Worm (Caenorhabditis elegans) whole organism, L4 larva: ENCODE results near the gene T15B12.1.

Experiments used
- D1046.2 ChIP-seq: fragments of 200-800 bp; sonication (Bioruptor generic); IDR thresholded peaks from 2 replicates; pipeline ENCODE4 v1.3.6; 2022; ENCODE audit warnings: missing genetic modification characterization, missing compliant biosample characterization
- T20F7.1 ChIP-seq: fragments of 200-800 bp; sonication (Bioruptor generic); optimal IDR thresholded peaks from 2 replicates; lab custom pipeline; 2018; ENCODE audit warnings: mild to moderate bottlenecking, missing genetic modification characterization, missing compliant biosample characterization
- Y105C5A.15 ChIP-seq: fragments of 200-800 bp; sonication (Bioruptor generic); IDR thresholded peaks from 2 replicates; pipeline ENCODE4 v1.3.6; 2022; ENCODE audit warnings: missing genetic modification characterization, missing compliant biosample characterization
- Y48G9A.11 ChIP-seq: fragments of 200-800 bp; sonication (Bioruptor generic); IDR thresholded peaks from 2 replicates; pipeline ENCODE4 v1.3.6; 2022; ENCODE audit warnings: missing genetic modification reagents, missing genetic modification characterization, missing compliant biosample characterization
- ZK337.2 ChIP-seq: fragments of 200-800 bp; sonication (Bioruptor generic); IDR thresholded peaks from 2 replicates; pipeline ENCODE4 v1.3.6; 2022; ENCODE audit warnings: missing genetic modification reagents, missing genetic modification characterization, missing compliant biosample characterization
- ZK546.5 ChIP-seq, 2 experiments: sonication (generic microtip); optimal IDR thresholded peaks; 2 replicates each; lab custom pipeline; 2017; ENCODE audit warnings: missing biosample characterization in 2 of 2, missing genetic modification characterization in 2 of 2
- aly-2 ChIP-seq: sonication (generic microtip); optimal IDR thresholded peaks from 2 replicates; lab custom pipeline; 2018; ENCODE audit warnings: missing biosample characterization, missing genetic modification characterization
- ama-1 ChIP-seq: fragments of 150-350 bp; optimal IDR thresholded peaks from 2 replicates; lab custom pipeline; 2014; ENCODE audit warnings: inconsistent platforms, mixed read lengths
- arid-1 ChIP-seq: fragments of 200-800 bp; sonication (Bioruptor generic); conservative IDR thresholded peaks from 2 replicates; pipeline ENCODE4 v1.3.6; 2022; ENCODE audit warnings: missing genetic modification reagents, missing genetic modification characterization, missing compliant biosample characterization
- ceh-20 ChIP-seq: fragments of 200-800 bp; sonication (Bioruptor generic); IDR thresholded peaks from 2 replicates; pipeline ENCODE4 v1.3.6; 2022; ENCODE audit warnings: missing genetic modification reagents, missing genetic modification characterization, missing compliant biosample characterization
- ceh-28 ChIP-seq: fragments of 150-350 bp; optimal IDR thresholded peaks from 2 replicates; lab custom pipeline; 2014; ENCODE audit warnings: missing biosample characterization, missing genetic modification reagents, missing genetic modification characterization
- ctbp-1 ChIP-seq: fragments of 200-800 bp; sonication (Bioruptor generic); IDR thresholded peaks from 2 replicates; pipeline ENCODE4 v1.3.6; 2022; ENCODE audit warnings: missing genetic modification reagents, missing genetic modification characterization, missing compliant biosample characterization
- daf-16 ChIP-seq, 3 experiments: sonication (generic microtip); optimal IDR thresholded peaks; 2 replicates each; lab custom pipeline; 2016 to 2017; ENCODE audit warnings: missing genetic modification characterization in 3 of 3, missing genetic modification reagents in 3 of 3, mild to moderate bottlenecking in 2 of 3, missing compliant biosample characterization in 2 of 3, missing biosample characterization in 1 of 3, moderate library complexity in 1 of 3
- daf-19 ChIP-seq: fragments of 200-800 bp; sonication (Bioruptor generic); conservative IDR thresholded peaks from 2 replicates; pipeline ENCODE4 v1.3.6; 2022; ENCODE audit warnings: missing genetic modification characterization, missing compliant biosample characterization
- dmd-8 ChIP-seq: fragments of 200-800 bp; sonication (Bioruptor generic); IDR thresholded peaks from 2 replicates; pipeline ENCODE4 v1.3.6; 2022; ENCODE audit warnings: missing genetic modification characterization, missing compliant biosample characterization
- dpl-1 ChIP-seq: fragments of 150-350 bp; optimal IDR thresholded peaks from 2 replicates; lab custom pipeline; 2014; ENCODE audit warnings: missing biosample characterization, missing genetic modification reagents, missing genetic modification characterization
- dve-1 ChIP-seq: sonication (generic microtip); optimal IDR thresholded peaks from 2 replicates; lab custom pipeline; 2017; ENCODE audit warnings: antibody characterized with exemption, mild to moderate bottlenecking, missing genetic modification characterization, missing compliant biosample characterization; ENCODE audit not compliant: insufficient read depth
- egl-27 ChIP-seq: sonication (generic microtip); optimal IDR thresholded peaks from 3 replicates; lab custom pipeline; 2017; ENCODE audit warnings: missing biosample characterization, missing genetic modification reagents, missing genetic modification characterization
- fos-1 ChIP-seq: fragments of 150-350 bp; optimal IDR thresholded peaks from 2 replicates; lab custom pipeline; 2014; ENCODE audit warnings: missing biosample characterization, missing genetic modification characterization
- gei-8 ChIP-seq: fragments of 200-800 bp; sonication (Bioruptor generic); optimal IDR thresholded peaks from 2 replicates; lab custom pipeline; 2018; ENCODE audit warnings: mild to moderate bottlenecking, missing genetic modification characterization, missing compliant biosample characterization
- hif-1 ChIP-seq, 2 experiments: sonication (generic microtip); optimal IDR thresholded peaks; 2 replicates each; lab custom pipeline; 2016 to 2017; ENCODE audit warnings: missing compliant biosample characterization in 2 of 2, missing genetic modification characterization in 2 of 2, missing genetic modification reagents in 2 of 2, missing genotype in 2 of 2, mild to moderate bottlenecking in 1 of 2
- hlh-11 ChIP-seq: fragments of 200-800 bp; sonication (Bioruptor generic); optimal IDR thresholded peaks from 2 replicates; lab custom pipeline; 2018; ENCODE audit warnings: mild to moderate bottlenecking, missing genetic modification characterization, missing compliant biosample characterization
- hlh-30 ChIP-seq: sonication (generic microtip); optimal IDR thresholded peaks from 2 replicates; lab custom pipeline; 2017; ENCODE audit warnings: antibody characterized with exemption, mild to moderate bottlenecking, missing genetic modification characterization, missing compliant biosample characterization; ENCODE audit not compliant: insufficient read depth
- hmg-1.1 ChIP-seq: fragments of 200-800 bp; sonication (Bioruptor generic); IDR thresholded peaks from 2 replicates; pipeline ENCODE4 v1.3.6; 2022; ENCODE audit warnings: missing genetic modification reagents, missing genetic modification characterization, missing compliant biosample characterization
- lin-1 ChIP-seq: fragments of 200-800 bp; sonication (Bioruptor generic); IDR thresholded peaks from 2 replicates; pipeline ENCODE4 v1.3.6; 2022; ENCODE audit warnings: missing genetic modification reagents, missing genetic modification characterization, missing compliant biosample characterization
- lin-15B ChIP-seq: fragments of 150-350 bp; sonication (generic microtip); optimal IDR thresholded peaks from 3 replicates; lab custom pipeline; 2014; ENCODE audit warnings: missing biosample characterization, missing genetic modification characterization
- lin-29 ChIP-seq: fragments of 200-800 bp; sonication (Bioruptor generic); IDR thresholded peaks from 2 replicates; pipeline ENCODE4 v1.3.6; 2022; ENCODE audit warnings: missing genetic modification reagents, missing genetic modification characterization, missing compliant biosample characterization
- lin-38 ChIP-seq: fragments of 200-800 bp; sonication (Bioruptor generic); IDR thresholded peaks from 2 replicates; pipeline ENCODE4 v1.3.6; 2022; ENCODE audit warnings: missing genetic modification reagents, missing genetic modification characterization, missing compliant biosample characterization
- lin-39 ChIP-seq: fragments of 150-350 bp; optimal IDR thresholded peaks from 2 replicates; lab custom pipeline; 2014; ENCODE audit warnings: missing biosample characterization, missing genetic modification reagents, missing genetic modification characterization
- lir-3 ChIP-seq: sonication (generic microtip); optimal IDR thresholded peaks from 2 replicates; lab custom pipeline; 2016; ENCODE audit warnings: mild to moderate bottlenecking, missing genetic modification characterization, missing compliant biosample characterization
- mes-2 ChIP-seq: sonication (generic microtip); optimal IDR thresholded peaks from 2 replicates; lab custom pipeline; 2016; ENCODE audit warnings: missing genotype, mild to moderate bottlenecking, missing genetic modification characterization, missing compliant biosample characterization; ENCODE audit not compliant: poor library complexity, severe bottlenecking
- mxl-3 ChIP-seq: fragments of 200-800 bp; sonication (Bioruptor generic); optimal IDR thresholded peaks from 2 replicates; lab custom pipeline; 2018; ENCODE audit warnings: mild to moderate bottlenecking, missing genetic modification characterization, missing compliant biosample characterization
- nhr-10 ChIP-seq: fragments of 150-350 bp; optimal IDR thresholded peaks from 2 replicates; lab custom pipeline; 2014; ENCODE audit warnings: missing biosample characterization, missing genetic modification characterization
- nhr-102 ChIP-seq: sonication (generic microtip); optimal IDR thresholded peaks from 2 replicates; lab custom pipeline; 2016; ENCODE audit warnings: mild to moderate bottlenecking, missing genetic modification characterization, moderate library complexity, missing compliant biosample characterization
- nhr-11 ChIP-seq: fragments of 150-350 bp; optimal IDR thresholded peaks from 2 replicates; lab custom pipeline; 2014; ENCODE audit warnings: missing biosample characterization, missing genetic modification characterization
- nhr-25 ChIP-seq: sonication (generic microtip); optimal IDR thresholded peaks from 2 replicates; lab custom pipeline; 2017; ENCODE audit warnings: missing genetic modification characterization, mild to moderate bottlenecking, missing compliant biosample characterization, antibody characterized with exemption, moderate library complexity, borderline replicate concordance; ENCODE audit not compliant: insufficient read depth
- nhr-41 ChIP-seq: fragments of 200-800 bp; sonication (Bioruptor generic); IDR thresholded peaks from 2 replicates; pipeline ENCODE4 v1.3.6; 2022; ENCODE audit warnings: missing genetic modification reagents, missing genetic modification characterization, missing compliant biosample characterization
- nhr-6 ChIP-seq: fragments of 150-350 bp; optimal IDR thresholded peaks from 2 replicates; lab custom pipeline; 2014; ENCODE audit warnings: missing biosample characterization, missing genetic modification characterization
- nhr-76 ChIP-seq: fragments of 150-350 bp; optimal IDR thresholded peaks from 2 replicates; lab custom pipeline; 2014; ENCODE audit warnings: missing biosample characterization, missing genetic modification characterization
- nhr-77 ChIP-seq: fragments of 150-350 bp; optimal IDR thresholded peaks from 2 replicates; lab custom pipeline; 2014; ENCODE audit warnings: missing biosample characterization, missing genetic modification characterization
- set-16 ChIP-seq: fragments of 200-800 bp; sonication (Bioruptor generic); IDR thresholded peaks from 2 replicates; pipeline ENCODE4 v1.3.6; 2022; ENCODE audit warnings: missing genetic modification reagents, missing genetic modification characterization, missing compliant biosample characterization
- snpc-4 ChIP-seq: fragments of 150-350 bp; optimal IDR thresholded peaks from 2 replicates; lab custom pipeline; 2014; ENCODE audit warnings: missing biosample characterization, missing genetic modification characterization
- spr-3 ChIP-seq: fragments of 200-800 bp; sonication (Bioruptor generic); optimal IDR thresholded peaks from 2 replicates; lab custom pipeline; 2018; ENCODE audit warnings: mild to moderate bottlenecking, missing genetic modification characterization, missing compliant biosample characterization
- tra-1 ChIP-seq: fragments of 200-800 bp; sonication (Bioruptor generic); IDR thresholded peaks from 2 replicates; pipeline ENCODE4 v1.3.6; 2022; ENCODE audit warnings: missing genetic modification reagents, missing genetic modification characterization, missing compliant biosample characterization
- unc-39 ChIP-seq: sonication (generic microtip); optimal IDR thresholded peaks from 2 replicates; lab custom pipeline; 2017; ENCODE audit warnings: missing biosample characterization, missing genetic modification characterization
- unc-62 ChIP-seq, 3 experiments: fragments of 150-350 bp in 1 of 3; sonication (generic microtip); optimal IDR thresholded peaks in 2 of 3; peaks in 1 of 3; 1 replicate in 1 of 3; 2 replicates in 2 of 3; lab custom pipeline; 2014 to 2017; ENCODE audit warnings: missing biosample characterization in 3 of 3, missing genetic modification characterization in 3 of 3, missing genetic modification reagents in 3 of 3, missing genotype in 1 of 3
- vab-7 ChIP-seq: fragments of 200-800 bp; sonication (Bioruptor generic); IDR thresholded peaks from 2 replicates; pipeline ENCODE4 v1.3.6; 2022; ENCODE audit warnings: missing genetic modification reagents, missing genetic modification characterization, missing compliant biosample characterization
- zfp-3 ChIP-seq: fragments of 200-800 bp; sonication (Bioruptor generic); conservative IDR thresholded peaks from 2 replicates; pipeline ENCODE4 v1.3.6; 2022; ENCODE audit warnings: missing genetic modification reagents, missing genetic modification characterization, missing compliant biosample characterization
- zip-2 ChIP-seq: fragments of 150-350 bp; optimal IDR thresholded peaks from 2 replicates; lab custom pipeline; 2014; ENCODE audit warnings: missing biosample characterization, missing genetic modification characterization
- ztf-11 ChIP-seq: fragments of 150-350 bp; optimal IDR thresholded peaks from 2 replicates; lab custom pipeline; 2014; ENCODE audit warnings: missing biosample characterization, missing genetic modification characterization
- ztf-7 ChIP-seq: fragments of 150-350 bp; optimal IDR thresholded peaks from 2 replicates; lab custom pipeline; 2014; ENCODE audit warnings: missing biosample characterization, missing genetic modification characterization

The T15B12.1 gene

ce11 chrIII:5308278-5308677, 20.3 kb downstream of the T15B12.1 start, which contains the start of gene mog-3 (continued):
- TF ChIP-seq ceh-28 (tag; lab: Kevin White, UChicago) (peak; percentile 20), ZK546.5 (tag; optimal IDR thresholded peaks at IDR 0.05; lab: Kevin White, UChicago) (no peak), hlh-30 (tag; lab: Kevin White, UChicago) (peak; percentile 52), spr-3 (no peak), Y48G9A.11 (GFP tag; lab: Robert Waterston, UW) (no peak), ztf-11 (no peak), ztf-7 (tag; lab: Kevin White, UChicago) (no peak), hlh-11 (tag; lab: Kevin White, UChicago) (peak; percentile 16), nhr-76 (no peak), unc-39 (tag; lab: Kevin White, UChicago) (no peak), hif-1 (tag; optimal IDR thresholded peaks at IDR 0.05; lab: Kevin White, UChicago) (peak in 1 of 2 experiments; percentile 87), snpc-4 (no peak), ceh-20 (GFP tag; lab: Robert Waterston, UW) (no peak), mxl-3 (GFP tag; lab: Kevin White, UChicago) (peak; percentile 34), daf-16 (GFP tag; optimal IDR thresholded peaks at IDR 0.05; lab: Kevin White, UChicago) (no peak), daf-16 (tag; optimal IDR thresholded peaks at IDR 0.05; lab: Kevin White, UChicago) (peak; percentile 30), Y105C5A.15 (GFP tag; lab: Robert Waterston, UW) (no peak), lin-29 (no peak), vab-7 (GFP tag; lab: Robert Waterston, UW) (no peak), fos-1 (no peak), zip-2 (tag; lab: Kevin White, UChicago) (no peak), dve-1 (tag; lab: Kevin White, UChicago) (peak; percentile 42), lin-15B (no peak), T20F7.1 (GFP tag; lab: Kevin White, UChicago) (no peak), lin-39 (tag; lab: Kevin White, UChicago) (no peak), dpl-1 (peak; percentile 91), nhr-11 (tag; lab: Kevin White, UChicago) (no peak), nhr-10 (no peak), ctbp-1 (GFP tag; lab: Robert Waterston, UW) (no peak), ama-1 (lab: Kevin White, UChicago) (peak; percentile 65), zfp-3 (GFP tag; lab: Robert Waterston, UW) (no peak), hmg-1.1 (0 out of 2 replicates have a peak, but pooled peaks have one; percentile 32), tra-1 (GFP tag; lab: Robert Waterston, UW) (no peak), lin-38 (GFP tag; lab: Robert Waterston, UW) (peak; percentile 65), nhr-6 (peak; percentile 37), lin-1 (no peak), nhr-102 (tag; lab: Kevin White, UChicago) (no peak), gei-8 (no peak), daf-19 (GFP tag; lab: Robert Waterston, UW) (no peak), lir-3 (tag; lab: Kevin White, UChicago) (no peak), mes-2 (peak; percentile 98), unc-62 (GFP tag; optimal IDR thresholded peaks at IDR 0.05 in 1 of 2; lab: Kevin White, UChicago) (no peak), unc-62 (tag; optimal IDR thresholded peaks at IDR 0.05; lab: Kevin White, UChicago) (no peak), egl-27 (tag; lab: Kevin White, UChicago) (no peak), arid-1 (no peak), nhr-77 (tag; lab: Kevin White, UChicago) (no peak), set-16 (GFP tag; lab: Robert Waterston, UW) (no peak), aly-2 (tag; lab: Kevin White, UChicago) (no peak), ZK337.2 (GFP tag; lab: Robert Waterston, UW) (peak; percentile 62; the same call in 1 of the 2 replicates), nhr-25 (no peak), D1046.2 (GFP tag; lab: Robert Waterston, UW) (no peak), dmd-8 (GFP tag; lab: Robert Waterston, UW) (no peak), nhr-41 (GFP tag; lab: Robert Waterston, UW) (no peak)
